Worm (Caenorhabditis elegans): ENCODE measurements around the gene Y43F8C.13.
A peak's percentile ranks its signal among the peaks of the same experiment; 100 is the strongest.

- TF ChIP-seq nhr-77 (tag; optimal IDR thresholded peaks at IDR 0.05) (no peak), fkh-10 (GFP tag; optimal IDR thresholded peaks at IDR 0.05) (no peak), ztf-11 (tag; optimal IDR thresholded peaks at IDR 0.05) (no peak), ama-1 (optimal IDR thresholded peaks at IDR 0.05) (no peak), aly-2 (tag; optimal IDR thresholded peaks at IDR 0.05) (no peak), fkh-4 (tag; optimal IDR thresholded peaks at IDR 0.05; ENCODE audit: borderline replicate concordance) (no peak), lin-35 (GFP tag; optimal IDR thresholded peaks at IDR 0.05) (peak in 1 of 2 experiments; percentile 35), nhr-71 (tag; optimal IDR thresholded peaks at IDR 0.05) (no peak), hpl-2 (GFP tag; optimal IDR thresholded peaks at IDR 0.05) (no peak), unc-62 (GFP tag; optimal IDR thresholded peaks at IDR 0.05) (no peak)
These were observed 30.9 kb downstream of the Y43F8C.13 start for ce11 chrV:19666308-19666707.
